Fruit fly (Drosophila melanogaster) whole organism, embryonic: Measurements from ENCODE around the gene Eip75B.

Source experiments
- CG10543 ChIP-seq: fragments of 200-800 bp; sonication (Bioruptor generic); optimal IDR thresholded peaks from 3 replicates; lab custom pipeline; 2017; ENCODE audit warnings: missing biosample characterization, mild to moderate bottlenecking, missing genetic modification characterization, moderate library complexity
- CG13775 ChIP-seq: fragments of 200-800 bp; sonication (Bioruptor generic); optimal IDR thresholded peaks from 3 replicates; lab custom pipeline; 2017; ENCODE audit warnings: missing biosample characterization, mild to moderate bottlenecking, missing genetic modification characterization
- CG14965 ChIP-seq: fragments of 200-800 bp; sonication (Bioruptor generic); optimal IDR thresholded peaks from 2 replicates; lab custom pipeline; 2016; ENCODE audit warnings: missing biosample characterization, missing genetic modification characterization, borderline replicate concordance
- CG15073 ChIP-seq: fragments of 200-800 bp; sonication (Bioruptor generic); optimal IDR thresholded peaks from 2 replicates; lab custom pipeline; 2016; ENCODE audit warnings: missing biosample characterization, missing genetic modification characterization
- CG15269 ChIP-seq: fragments of 200-800 bp; sonication (Bioruptor generic); optimal IDR thresholded peaks from 2 replicates; lab custom pipeline; 2018; ENCODE audit warnings: missing biosample characterization, mild to moderate bottlenecking, missing genetic modification characterization, moderate library complexity
- CG15514 ChIP-seq: fragments of 200-800 bp; sonication (Bioruptor generic); optimal IDR thresholded peaks from 3 replicates; lab custom pipeline; 2017; ENCODE audit warnings: missing biosample characterization, missing genetic modification characterization, mild to moderate bottlenecking, moderate library complexity, missing genetic modification reagents
- CG1647 ChIP-seq: fragments of 200-800 bp; sonication (Bioruptor generic); optimal IDR thresholded peaks from 3 replicates; lab custom pipeline; 2016; ENCODE audit warnings: missing biosample characterization, missing genetic modification characterization
- CG17568 ChIP-seq: fragments of 200-800 bp; sonication (Bioruptor generic); optimal IDR thresholded peaks from 2 replicates; lab custom pipeline; 2018; ENCODE audit warnings: missing biosample characterization, mild to moderate bottlenecking, missing genetic modification characterization, moderate library complexity
- CG17829 ChIP-seq: fragments of 200-800 bp; optimal IDR thresholded peaks from 2 replicates; lab custom pipeline; 2019; ENCODE audit warnings: missing biosample characterization, mild to moderate bottlenecking, missing genetic modification characterization, moderate library complexity
- CG2712 ChIP-seq: fragments of 200-800 bp; optimal IDR thresholded peaks from 3 replicates; lab custom pipeline; 2019; ENCODE audit warnings: missing biosample characterization, mild to moderate bottlenecking, missing genetic modification characterization, moderate library complexity
- CG31441 ChIP-seq: fragments of 200-800 bp; sonication (Bioruptor generic); IDR thresholded peaks from 2 replicates; pipeline ENCODE4 v1.3.6; 2022; ENCODE audit warnings: missing biosample characterization, missing genetic modification characterization
- CG3407 ChIP-seq: fragments of 200-800 bp; sonication (Bioruptor generic); optimal IDR thresholded peaks from 2 replicates; lab custom pipeline; 2018; ENCODE audit warnings: missing biosample characterization, mild to moderate bottlenecking, missing genetic modification characterization
- CG4707 ChIP-seq: fragments of 200-800 bp; sonication (Bioruptor generic); optimal IDR thresholded peaks from 2 replicates; lab custom pipeline; 2018; ENCODE audit warnings: missing biosample characterization, mild to moderate bottlenecking, missing genetic modification characterization, moderate library complexity
- CG4730 ChIP-seq: fragments of 200-800 bp; sonication (Bioruptor generic); IDR thresholded peaks from 2 replicates; pipeline ENCODE4 v1.3.6; 2022; ENCODE audit warnings: missing biosample characterization, missing genetic modification characterization
- CG6765 ChIP-seq: fragments of 200-800 bp; sonication (Bioruptor generic); optimal IDR thresholded peaks from 3 replicates; lab custom pipeline; 2017; ENCODE audit warnings: missing biosample characterization, mild to moderate bottlenecking, missing genetic modification characterization
- CG7271 ChIP-seq: fragments of 200-800 bp; sonication (Bioruptor generic); optimal IDR thresholded peaks from 2 replicates; lab custom pipeline; 2018; ENCODE audit warnings: missing biosample characterization, mild to moderate bottlenecking, missing genetic modification characterization, moderate library complexity
- CG8290 ChIP-seq, 3 experiments: fragments of 200-800 bp; sonication (Bioruptor generic); optimal IDR thresholded peaks; 2 replicates each; lab custom pipeline; 2016 to 2019; ENCODE audit warnings: missing biosample characterization in 3 of 3, missing genetic modification characterization in 3 of 3, mild to moderate bottlenecking in 2 of 3, moderate library complexity in 1 of 3
- CG8388 ChIP-seq: fragments of 200-800 bp; sonication (Bioruptor generic); optimal IDR thresholded peaks from 2 replicates; lab custom pipeline; 2019; ENCODE audit warnings: missing biosample characterization, mild to moderate bottlenecking, missing genetic modification characterization, moderate library complexity
- CG8924 ChIP-seq: fragments of 200-800 bp; optimal IDR thresholded peaks from 3 replicates; lab custom pipeline; 2019; ENCODE audit warnings: missing biosample characterization, mild to moderate bottlenecking, missing genetic modification characterization, moderate library complexity
- CHES-1-like ChIP-seq: fragments of 200-800 bp; sonication (Bioruptor generic); optimal IDR thresholded peaks from 2 replicates; lab custom pipeline; 2016; ENCODE audit warnings: missing biosample characterization, missing genetic modification characterization
- Dbx ChIP-seq: fragments of 200-800 bp; sonication (Bioruptor generic); IDR thresholded peaks from 3 replicates; pipeline ENCODE4 v1.3.6; 2022; ENCODE audit warnings: missing biosample characterization, missing genetic modification characterization
- Dfd ChIP-seq, 2 experiments: fragments of >200 bp; optimal IDR thresholded peaks; 2 replicates each; lab custom pipeline; 2017; ENCODE audit warnings: missing biosample characterization in 2 of 2, missing genetic modification characterization in 2 of 2
- Dll ChIP-seq: fragments of 200-800 bp; sonication (Bioruptor generic); IDR thresholded peaks from 4 replicates; pipeline ENCODE4 v1.3.6; 2022; ENCODE audit warnings: missing biosample characterization, missing genetic modification characterization; ENCODE audit not compliant: partially characterized antibody
- E2f2 ChIP-seq: fragments of 200-800 bp; sonication (Bioruptor generic); IDR thresholded peaks from 2 replicates; pipeline ENCODE4 v1.3.6; 2022; ENCODE audit warnings: missing biosample characterization, missing genetic modification characterization
- Lpt ChIP-seq: fragments of >200 bp; optimal IDR thresholded peaks from 2 replicates; lab custom pipeline; 2018; ENCODE audit warnings: missing biosample characterization, missing genetic modification characterization
- MESR4 ChIP-seq: fragments of 200-800 bp; sonication (Bioruptor generic); optimal IDR thresholded peaks from 2 replicates; lab custom pipeline; 2018; ENCODE audit warnings: missing biosample characterization, mild to moderate bottlenecking, missing genetic modification characterization, moderate library complexity
- MTF-1 ChIP-seq: fragments of 200-800 bp; sonication (Bioruptor generic); optimal IDR thresholded peaks from 2 replicates; lab custom pipeline; 2018; ENCODE audit warnings: missing biosample characterization, mild to moderate bottlenecking, missing genetic modification characterization, borderline replicate concordance
- Mrtf ChIP-seq: fragments of 200-800 bp; sonication (Bioruptor generic); IDR thresholded peaks from 3 replicates; pipeline ENCODE4 v1.3.6; 2022; ENCODE audit warnings: missing biosample characterization, missing genetic modification characterization
- Neu2 ChIP-seq: fragments of 200-800 bp; sonication (Bioruptor generic); optimal IDR thresholded peaks from 3 replicates; lab custom pipeline; 2016; ENCODE audit warnings: missing biosample characterization, missing genetic modification characterization, borderline replicate concordance
- Nf-YC ChIP-seq: fragments of 200-800 bp; optimal IDR thresholded peaks from 3 replicates; lab custom pipeline; 2019; ENCODE audit warnings: missing biosample characterization, mild to moderate bottlenecking, missing genetic modification characterization, moderate library complexity
- Sox102F ChIP-seq: fragments of 200-800 bp; sonication (Bioruptor generic); optimal IDR thresholded peaks from 2 replicates; lab custom pipeline; 2018; ENCODE audit warnings: missing biosample characterization, mild to moderate bottlenecking, missing genetic modification characterization, moderate library complexity
- Trl ChIP-seq, 3 experiments: fragments of >200 bp in 2 of 3; fragments of 200-800 bp in 1 of 3; sonication (Bioruptor generic) in 1 of 3; optimal IDR thresholded peaks; 2 replicates in 1 of 3; 3 replicates in 2 of 3; lab custom pipeline; 2016 to 2017; ENCODE audit warnings: missing biosample characterization in 1 of 3, missing genetic modification characterization in 1 of 3
- al ChIP-seq: fragments of 200-800 bp; sonication (Bioruptor generic); IDR thresholded peaks from 2 replicates; pipeline ENCODE4 v1.3.6; 2022; ENCODE audit warnings: missing biosample characterization, missing genetic modification characterization
- cg ChIP-seq: fragments of 200-800 bp; sonication (Bioruptor generic); optimal IDR thresholded peaks from 3 replicates; lab custom pipeline; 2019; ENCODE audit warnings: missing biosample characterization, mild to moderate bottlenecking, missing genetic modification characterization, moderate library complexity
- dm ChIP-seq: fragments of 200-800 bp; sonication (Bioruptor generic); optimal IDR thresholded peaks from 3 replicates; lab custom pipeline; 2016; ENCODE audit warnings: missing biosample characterization, missing genetic modification characterization
- dpn ChIP-seq, 2 experiments: fragments of 200-800 bp; sonication (Bioruptor generic); optimal IDR thresholded peaks; 3 replicates each; lab custom pipeline; 2016; ENCODE audit warnings: missing biosample characterization in 2 of 2, missing genetic modification characterization in 2 of 2
- en ChIP-seq: fragments of 200-800 bp; sonication (Bioruptor generic); optimal IDR thresholded peaks from 2 replicates; lab custom pipeline; 2016; ENCODE audit warnings: missing biosample characterization, missing genetic modification characterization
- hth ChIP-seq: fragments of >200 bp; optimal IDR thresholded peaks from 2 replicates; lab custom pipeline; 2017; ENCODE audit warnings: inconsistent platforms
- inv ChIP-seq: fragments of 200-800 bp; sonication (Bioruptor generic); IDR thresholded peaks from 2 replicates; pipeline ENCODE4 v1.3.6; 2022; ENCODE audit warnings: missing biosample characterization, missing genetic modification characterization; ENCODE audit not compliant: partially characterized antibody
- lbe ChIP-seq: fragments of 200-800 bp; sonication (Bioruptor generic); optimal IDR thresholded peaks from 2 replicates; lab custom pipeline; 2016; ENCODE audit warnings: missing biosample characterization, mild to moderate bottlenecking, missing genetic modification characterization
- luna ChIP-seq: fragments of 200-800 bp; sonication (Bioruptor generic); optimal IDR thresholded peaks from 2 replicates; lab custom pipeline; 2016; ENCODE audit warnings: missing biosample characterization, missing genetic modification characterization
- mld ChIP-seq: fragments of 200-800 bp; sonication (Bioruptor generic); IDR thresholded peaks from 3 replicates; pipeline ENCODE4 v1.3.6; 2022; ENCODE audit warnings: missing biosample characterization, missing genetic modification characterization; ENCODE audit not compliant: partially characterized antibody
- shn ChIP-seq: fragments of 200-800 bp; sonication (Bioruptor generic); optimal IDR thresholded peaks from 3 replicates; lab custom pipeline; 2016; ENCODE audit warnings: missing biosample characterization, missing genetic modification characterization
- ssp ChIP-seq: fragments of 200-800 bp; sonication (Bioruptor generic); IDR thresholded peaks from 2 replicates; pipeline ENCODE4 v1.3.6; 2022; ENCODE audit warnings: missing biosample characterization, missing genetic modification characterization
- tin ChIP-seq: fragments of 200-800 bp; sonication (Bioruptor generic); optimal IDR thresholded peaks from 3 replicates; lab custom pipeline; 2016; ENCODE audit warnings: missing biosample characterization, missing genetic modification characterization
- tio ChIP-seq: fragments of 200-800 bp; sonication (Bioruptor generic); optimal IDR thresholded peaks from 2 replicates; lab custom pipeline; 2017; ENCODE audit warnings: missing biosample characterization, missing genetic modification characterization, inconsistent platforms
- vvl ChIP-seq: fragments of 200-800 bp; sonication (Bioruptor generic); IDR thresholded peaks from 2 replicates; pipeline ENCODE4 v1.3.6; 2022; ENCODE audit warnings: missing biosample characterization, missing genetic modification characterization

Eip75B gene

dm6 chr3L:18106021-18106944, 41.8 kb upstream of the Eip75B start, which contains the start of the genes CG13698 and mRpS26 (continued):
- TF ChIP-seq CG8290 (GFP tag; optimal IDR thresholded peaks at IDR 0.05; lab: Kevin White, UChicago) (peak; percentile 44), CG8290 (tag; optimal IDR thresholded peaks at IDR 0.05; lab: Kevin White, UChicago) (peak in 1 of 2 experiments; percentile 66), Neu2 (GFP tag; lab: Kevin White, UChicago) (no peak), CG13775 (GFP tag; lab: Kevin White, UChicago) (peak; percentile 77), CG7271 (tag; lab: Kevin White, UChicago) (no peak), Mrtf (GFP tag; lab: Robert Waterston, UW) (peak; percentile 44; the same call in 1 of the 3 replicates), CG1647 (GFP tag; lab: Kevin White, UChicago) (no peak), luna (no peak), shn (no peak), CG6765 (GFP tag; lab: Kevin White, UChicago) (peak; percentile 40), tio (peak; percentile 59), Trl (optimal IDR thresholded peaks at IDR 0.05; lab: Kevin White, UChicago) (no peak), Trl (GFP tag; optimal IDR thresholded peaks at IDR 0.05; lab: Kevin White, UChicago) (peak; percentile 40), inv (GFP tag; lab: Robert Waterston, UW) (peak; percentile 44; the same call in 1 of the 2 replicates), CG8924 (tag; lab: Kevin White, UChicago) (peak; percentile 78), en (no peak), MTF-1 (GFP tag; lab: Kevin White, UChicago) (no peak), Nf-YC (tag; lab: Kevin White, UChicago) (peak; percentile 78), CG4707 (GFP tag; lab: Kevin White, UChicago) (no peak), vvl (peak; percentile 18; the same call in 1 of the 2 replicates), E2f2 (GFP tag; lab: Robert Waterston, UW) (peak; percentile 56; the same call in 1 of the 2 replicates), CG2712 (tag; lab: Kevin White, UChicago) (peak; percentile 75), mld (GFP tag; lab: Robert Waterston, UW) (no peak), CG31441 (GFP tag; lab: Robert Waterston, UW) (peak; percentile 83), CHES-1-like (peak; percentile 16), CG10543 (GFP tag; lab: Kevin White, UChicago) (peak; percentile 80), Dbx (peak; percentile 78), CG15269 (tag; lab: Kevin White, UChicago) (peak; percentile 72), cg (GFP tag; lab: Kevin White, UChicago) (no peak), Sox102F (GFP tag; lab: Kevin White, UChicago) (peak; percentile 72), MESR4 (GFP tag; lab: Kevin White, UChicago) (peak; percentile 91), CG15073 (GFP tag; lab: Kevin White, UChicago) (no peak), dpn (GFP tag; optimal IDR thresholded peaks at IDR 0.05; lab: Kevin White, UChicago) (peak; percentile 54 to 80), Dll (no peak; the same call in 3 of the 4 replicates), CG14965 (GFP tag; lab: Kevin White, UChicago) (no peak), Lpt (no peak), CG15514 (peak; percentile 99), CG3407 (GFP tag; lab: Kevin White, UChicago) (peak; percentile 50), CG17829 (tag; lab: Kevin White, UChicago) (peak; percentile 71), lbe (GFP tag; lab: Kevin White, UChicago) (peak; percentile 33), dm (GFP tag; lab: Kevin White, UChicago) (no peak), CG17568 (GFP tag; lab: Kevin White, UChicago) (peak; percentile 23), ssp (peak; percentile 51), CG4730 (GFP tag; lab: Robert Waterston, UW) (0 out of 2 replicates have a peak, but pooled peaks have one; percentile 22), hth (no peak), al (GFP tag; lab: Robert Waterston, UW) (peak; percentile 50), CG8388 (GFP tag; lab: Kevin White, UChicago) (peak; percentile 57), tin (GFP tag; lab: Kevin White, UChicago) (peak; percentile 70), Dfd (GFP tag; optimal IDR thresholded peaks at IDR 0.05; lab: Kevin White, UChicago) (no peak)
